Worm (Caenorhabditis elegans) whole organism, L3 larva: Measurements from ENCODE around the gene tag-275.
A peak's percentile ranks its signal among the peaks of the same experiment; 100 is the strongest.

ENCODE experiments used
- R02D3.7 ChIP-seq: fragments of 150-350 bp; optimal IDR thresholded peaks from 2 replicates; lab custom pipeline; 2014; ENCODE audit warnings: missing biosample characterization, missing genetic modification characterization
- aly-2 ChIP-seq: fragments of 150-350 bp; optimal IDR thresholded peaks from 2 replicates; lab custom pipeline; 2014; ENCODE audit warnings: missing biosample characterization, missing genetic modification characterization
- ama-1 ChIP-seq: fragments of 150-350 bp; optimal IDR thresholded peaks from 2 replicates; lab custom pipeline; 2018
- ceh-28 ChIP-seq: fragments of 150-350 bp; optimal IDR thresholded peaks from 2 replicates; lab custom pipeline; 2014; ENCODE audit warnings: missing biosample characterization, missing genetic modification reagents, missing genetic modification characterization
- ceh-82 ChIP-seq: fragments of 150-350 bp; optimal IDR thresholded peaks from 2 replicates; lab custom pipeline; 2014; ENCODE audit warnings: missing biosample characterization, missing genetic modification characterization
- ceh-9 ChIP-seq: sonication (generic microtip); optimal IDR thresholded peaks from 2 replicates; lab custom pipeline; 2018; ENCODE audit warnings: missing biosample characterization, missing genetic modification characterization
- daf-12 ChIP-seq: fragments of 150-350 bp; optimal IDR thresholded peaks from 2 replicates; lab custom pipeline; 2014; ENCODE audit warnings: missing biosample characterization, missing genetic modification reagents, missing genetic modification characterization
- egl-27 ChIP-seq: sonication (generic microtip); optimal IDR thresholded peaks from 4 replicates; lab custom pipeline; 2017; ENCODE audit warnings: missing biosample characterization, missing genetic modification reagents, missing genetic modification characterization
- egl-5 ChIP-seq: fragments of 150-350 bp; optimal IDR thresholded peaks from 2 replicates; lab custom pipeline; 2017; ENCODE audit warnings: missing biosample characterization, missing genetic modification reagents, missing genetic modification characterization, inconsistent platforms
- elt-1 ChIP-seq: fragments of 150-350 bp; optimal IDR thresholded peaks from 2 replicates; lab custom pipeline; 2014; ENCODE audit warnings: missing biosample characterization, missing genetic modification characterization
- elt-2 ChIP-seq: sonication (generic microtip); optimal IDR thresholded peaks from 2 replicates; lab custom pipeline; 2016; ENCODE audit warnings: missing genetic modification reagents, mild to moderate bottlenecking, missing genetic modification characterization, missing compliant biosample characterization
- eor-1 ChIP-seq, 2 experiments: fragments of 150-350 bp; optimal IDR thresholded peaks; 2 replicates each; lab custom pipeline; 2014 to 2018; ENCODE audit warnings: missing biosample characterization in 2 of 2, missing genetic modification characterization in 2 of 2
- fkh-10 ChIP-seq: sonication (generic microtip); optimal IDR thresholded peaks from 2 replicates; lab custom pipeline; 2017; ENCODE audit warnings: missing biosample characterization, missing genetic modification reagents, missing genetic modification characterization
- fkh-2 ChIP-seq: fragments of 150-350 bp; optimal IDR thresholded peaks from 2 replicates; lab custom pipeline; 2014; ENCODE audit warnings: missing biosample characterization, missing genetic modification reagents, missing genetic modification characterization
- hmg-11 ChIP-seq: sonication (generic microtip); optimal IDR thresholded peaks from 2 replicates; lab custom pipeline; 2016; ENCODE audit warnings: missing genetic modification characterization, missing compliant biosample characterization
- lin-39 ChIP-seq: fragments of 150-350 bp; optimal IDR thresholded peaks from 2 replicates; lab custom pipeline; 2018; ENCODE audit warnings: missing biosample characterization, missing genetic modification reagents, missing genetic modification characterization
- mml-1 ChIP-seq: fragments of 150-350 bp; sonication (generic microtip); optimal IDR thresholded peaks from 3 replicates; lab custom pipeline; 2014; ENCODE audit warnings: missing biosample characterization, missing genetic modification characterization
- nfya-1 ChIP-seq: sonication (generic microtip); optimal IDR thresholded peaks from 2 replicates; lab custom pipeline; 2017; ENCODE audit warnings: missing genetic modification characterization, mild to moderate bottlenecking, missing compliant biosample characterization, antibody characterized with exemption, moderate library complexity; ENCODE audit not compliant: insufficient read depth
- nhr-11 ChIP-seq: fragments of 150-350 bp; optimal IDR thresholded peaks from 2 replicates; lab custom pipeline; 2014; ENCODE audit warnings: missing biosample characterization, missing genetic modification characterization
- nhr-12 ChIP-seq: fragments of 150-350 bp; optimal IDR thresholded peaks from 2 replicates; lab custom pipeline; 2014; ENCODE audit warnings: missing biosample characterization, missing genetic modification characterization
- nhr-23 ChIP-seq: fragments of 150-350 bp; optimal IDR thresholded peaks from 2 replicates; lab custom pipeline; 2014; ENCODE audit warnings: missing biosample characterization, missing genetic modification reagents, missing genetic modification characterization
- nhr-237 ChIP-seq: fragments of 150-350 bp; optimal IDR thresholded peaks from 2 replicates; lab custom pipeline; 2014; ENCODE audit warnings: missing biosample characterization, missing genetic modification characterization
- nhr-25 ChIP-seq: sonication (generic microtip); optimal IDR thresholded peaks from 2 replicates; lab custom pipeline; 2017; ENCODE audit warnings: missing biosample characterization, missing genetic modification characterization
- nhr-28 ChIP-seq: fragments of 150-350 bp; optimal IDR thresholded peaks from 2 replicates; lab custom pipeline; 2014; ENCODE audit warnings: missing biosample characterization, missing genetic modification characterization
- nhr-43 ChIP-seq: sonication (generic microtip); optimal IDR thresholded peaks from 2 replicates; lab custom pipeline; 2016; ENCODE audit warnings: mild to moderate bottlenecking, missing genetic modification characterization, missing compliant biosample characterization; ENCODE audit not compliant: poor library complexity, severe bottlenecking
- nhr-67 ChIP-seq: fragments of 150-350 bp; optimal IDR thresholded peaks from 2 replicates; lab custom pipeline; 2014; ENCODE audit warnings: missing biosample characterization, missing genetic modification characterization
- nhr-76 ChIP-seq: fragments of 150-350 bp; sonication (generic microtip); optimal IDR thresholded peaks from 5 replicates; lab custom pipeline; 2014; ENCODE audit warnings: missing biosample characterization, missing genetic modification characterization
- pqm-1 ChIP-seq: fragments of 150-350 bp; optimal IDR thresholded peaks from 2 replicates; lab custom pipeline; 2017; ENCODE audit warnings: missing biosample characterization, missing genetic modification characterization, inconsistent platforms
- sea-2 ChIP-seq: fragments of 150-350 bp; sonication (generic microtip); optimal IDR thresholded peaks from 4 replicates; lab custom pipeline; 2014; ENCODE audit warnings: missing biosample characterization, missing genetic modification reagents, missing genetic modification characterization
- skn-1 ChIP-seq: fragments of 150-350 bp; optimal IDR thresholded peaks from 2 replicates; lab custom pipeline; 2014; ENCODE audit warnings: missing biosample characterization, missing genetic modification characterization
- unc-62 ChIP-seq: fragments of 150-350 bp; sonication (generic microtip); optimal IDR thresholded peaks from 4 replicates; lab custom pipeline; 2014; ENCODE audit warnings: missing biosample characterization, missing genetic modification reagents, missing genetic modification characterization
- ztf-11 ChIP-seq: fragments of 150-350 bp; optimal IDR thresholded peaks from 2 replicates; lab custom pipeline; 2014; ENCODE audit warnings: missing biosample characterization, missing genetic modification characterization
- ztf-4 ChIP-seq: fragments of 150-350 bp; optimal IDR thresholded peaks from 2 replicates; lab custom pipeline; 2014; ENCODE audit warnings: missing biosample characterization, missing genetic modification characterization

Gene tag-275

ce11 chrX:6118086-6118825 lies 32.1 kb downstream of the tag-275 start, which contains the start of gene C15H9.2:
Gene C15H9.2, plus strand, starts transcription at chrX:6118526.
- TF ChIP-seq hmg-11 (no peak), nfya-1 (peak; percentile 6), pqm-1 (peak; percentile 47), elt-2 (peak; percentile 74)

- no peak for TF ChIP-seq aly-2 (tag; lab: Kevin White, UChicago)
- no peak for TF ChIP-seq ceh-9
- no peak for TF ChIP-seq fkh-2 (tag; lab: Kevin White, UChicago)
- no peak for TF ChIP-seq egl-5
- TF ChIP-seq egl-27 (tag; lab: Kevin White, UChicago), result no peak
- TF ChIP-seq nhr-25, result no peak
- no peak for TF ChIP-seq mml-1
- no peak for TF ChIP-seq lin-39 (tag; lab: Kevin White, UChicago)
- no peak for TF ChIP-seq ceh-28
- TF ChIP-seq ztf-4 (tag; lab: Kevin White, UChicago), result no peak
- no peak for TF ChIP-seq nhr-28 (tag; lab: Kevin White, UChicago)
- no peak for TF ChIP-seq nhr-237 (tag; lab: Kevin White, UChicago)
- TF ChIP-seq nhr-76 (tag; lab: Kevin White, UChicago), result no peak
- TF ChIP-seq nhr-11 (tag; lab: Kevin White, UChicago), result no peak
- no peak for TF ChIP-seq daf-12 (tag; lab: Kevin White, UChicago)
- no peak for TF ChIP-seq fkh-10 (GFP tag; lab: Kevin White, UChicago)
- no peak for TF ChIP-seq unc-62
Measured at ce11 chrX:6115502-6115901, 34.8 kb downstream of the tag-275 start, which contains the start of gene C15H9.3. Gene C15H9.3, plus strand, starts transcription at chrX:6115802.

ce11 chrX:6112817-6113216 lies 37.5 kb downstream of the tag-275 start, which contains the start of gene prx-3:
Gene prx-3, minus strand, starts transcription at chrX:6112917.
- no peak for TF ChIP-seq nhr-11 (tag; lab: Kevin White, UChicago)
- no peak for TF ChIP-seq nhr-25
- no peak for TF ChIP-seq eor-1 (tag; optimal IDR thresholded peaks at IDR 0.05; lab: Kevin White, UChicago)
- peak; percentile 54 for TF ChIP-seq elt-2
- TF ChIP-seq R02D3.7 (tag; lab: Kevin White, UChicago), result no peak

ce11 chrX:6109288-6109770 lies 41.0 kb downstream of the tag-275 start, which contains the start of gene kynu-1:
Gene kynu-1, minus strand, starts transcription at chrX:6109338.
- peak; percentile 57 for TF ChIP-seq elt-2
- TF ChIP-seq elt-1 (tag; lab: Kevin White, UChicago), result peak; percentile 81
- TF ChIP-seq nhr-43 (tag; lab: Kevin White, UChicago), result peak; percentile 32
- no peak for TF ChIP-seq ceh-82
- TF ChIP-seq ceh-28, result peak; percentile 66
- peak; percentile 53 for TF ChIP-seq nhr-23 (tag; lab: Kevin White, UChicago)
- TF ChIP-seq sea-2 (GFP tag; lab: Kevin White, UChicago), result no peak

ce11 chrX:6107962-6108361 lies 42.4 kb downstream of the tag-275 start:
- TF ChIP-seq ztf-11 (tag; lab: Kevin White, UChicago) (no peak), nhr-67 (tag; lab: Kevin White, UChicago) (no peak), nfya-1 (no peak), ama-1 (lab: Kevin White, UChicago) (no peak), mml-1 (no peak), egl-5 (no peak), ztf-4 (tag; lab: Kevin White, UChicago) (no peak), nhr-12 (no peak), ceh-9 (no peak)

ce11 chrX:6103297-6103696 lies 47.1 kb downstream of the tag-275 start, which contains the start of gene C15H9.11:
Gene C15H9.11, minus strand, starts transcription at chrX:6103397.
- TF ChIP-seq mml-1 (no peak), nhr-11 (tag; lab: Kevin White, UChicago) (no peak), skn-1 (tag; lab: Kevin White, UChicago) (no peak), lin-39 (tag; lab: Kevin White, UChicago) (no peak)
